Fruit fly (Drosophila melanogaster) whole organism, embryonic: ENCODE data around the gene GABPI.
A peak's percentile ranks its signal among the peaks of the same experiment; 100 is the strongest.

Experiments
- CG10431 ChIP-seq: fragments of 200-800 bp; sonication (Bioruptor generic); optimal IDR thresholded peaks from 3 replicates; lab custom pipeline; 2018; ENCODE audit warnings: missing biosample characterization, mild to moderate bottlenecking, missing genetic modification characterization
- CG10959 ChIP-seq: fragments of 200-800 bp; sonication (Bioruptor generic); IDR thresholded peaks from 2 replicates; pipeline ENCODE4 v1.3.6; 2022; ENCODE audit warnings: missing biosample characterization, missing genetic modification characterization
- CG11504 ChIP-seq: fragments of 200-800 bp; sonication (Bioruptor generic); optimal IDR thresholded peaks from 3 replicates; lab custom pipeline; 2019; ENCODE audit warnings: missing biosample characterization, mild to moderate bottlenecking, missing genetic modification characterization, moderate library complexity
- CG11696 ChIP-seq: fragments of 200-800 bp; sonication (Bioruptor generic); IDR thresholded peaks from 2 replicates; pipeline ENCODE4 v1.3.6; 2022; ENCODE audit warnings: missing biosample characterization, missing genetic modification characterization
- CG12236 ChIP-seq: fragments of 200-800 bp; sonication (Bioruptor generic); optimal IDR thresholded peaks from 2 replicates; lab custom pipeline; 2016; ENCODE audit warnings: missing biosample characterization, missing genetic modification characterization
- CG12391 ChIP-seq: fragments of 200-800 bp; sonication (Bioruptor generic); optimal IDR thresholded peaks from 3 replicates; lab custom pipeline; 2018; ENCODE audit warnings: missing biosample characterization, mild to moderate bottlenecking, missing genetic modification characterization, moderate library complexity
- CG12659 ChIP-seq: fragments of 200-800 bp; sonication (Bioruptor generic); optimal IDR thresholded peaks from 3 replicates; lab custom pipeline; 2017; ENCODE audit warnings: mild to moderate bottlenecking, missing biosample characterization, missing genetic modification reagents, missing genetic modification characterization
- CG13624 ChIP-seq: fragments of 200-800 bp; sonication (Bioruptor generic); optimal IDR thresholded peaks from 2 replicates; lab custom pipeline; 2016; ENCODE audit warnings: missing biosample characterization, missing genetic modification characterization
- CG14667 ChIP-seq: fragments of 200-800 bp; sonication (Bioruptor generic); IDR thresholded peaks from 2 replicates; pipeline ENCODE4 v1.3.6; 2022; ENCODE audit warnings: missing biosample characterization, missing genetic modification characterization
- CG15269 ChIP-seq: fragments of 200-800 bp; sonication (Bioruptor generic); optimal IDR thresholded peaks from 2 replicates; lab custom pipeline; 2018; ENCODE audit warnings: missing biosample characterization, mild to moderate bottlenecking, missing genetic modification characterization, moderate library complexity
- CG16815 ChIP-seq: fragments of 200-800 bp; sonication (Bioruptor generic); optimal IDR thresholded peaks from 3 replicates; lab custom pipeline; 2017; ENCODE audit warnings: missing biosample characterization, mild to moderate bottlenecking, missing genetic modification characterization
- CG2120 ChIP-seq: fragments of 200-800 bp; sonication (Bioruptor generic); optimal IDR thresholded peaks from 3 replicates; lab custom pipeline; 2016; ENCODE audit warnings: missing biosample characterization, missing genetic modification characterization
- CG31388 ChIP-seq: fragments of 200-800 bp; sonication (Bioruptor generic); optimal IDR thresholded peaks from 2 replicates; lab custom pipeline; 2016; ENCODE audit warnings: missing biosample characterization, missing genetic modification characterization
- CG33213 ChIP-seq: fragments of 200-800 bp; sonication (Bioruptor generic); optimal IDR thresholded peaks from 3 replicates; lab custom pipeline; 2016; ENCODE audit warnings: missing biosample characterization, missing genetic modification characterization
- CG4328 ChIP-seq: fragments of 200-800 bp; sonication (Bioruptor generic); optimal IDR thresholded peaks from 3 replicates; lab custom pipeline; 2017; ENCODE audit warnings: missing biosample characterization, missing genetic modification reagents, missing genetic modification characterization
- CG6683 ChIP-seq: fragments of 200-800 bp; sonication (Bioruptor generic); optimal IDR thresholded peaks from 2 replicates; lab custom pipeline; 2017; ENCODE audit warnings: missing biosample characterization, mild to moderate bottlenecking, missing genetic modification characterization, missing genetic modification reagents
- CG7271 ChIP-seq: fragments of 200-800 bp; sonication (Bioruptor generic); optimal IDR thresholded peaks from 2 replicates; lab custom pipeline; 2018; ENCODE audit warnings: missing biosample characterization, mild to moderate bottlenecking, missing genetic modification characterization, moderate library complexity
- CG7786 ChIP-seq: fragments of 200-800 bp; sonication (Bioruptor generic); optimal IDR thresholded peaks from 2 replicates; lab custom pipeline; 2016; ENCODE audit warnings: missing biosample characterization, missing genetic modification characterization
- CG9609 ChIP-seq: fragments of 200-800 bp; sonication (Bioruptor generic); optimal IDR thresholded peaks from 3 replicates; lab custom pipeline; 2016; ENCODE audit warnings: missing biosample characterization, missing genetic modification characterization
- CG9817 ChIP-seq: fragments of 200-800 bp; sonication (Bioruptor generic); optimal IDR thresholded peaks from 2 replicates; lab custom pipeline; 2018; ENCODE audit warnings: missing biosample characterization, mild to moderate bottlenecking, missing genetic modification characterization, moderate library complexity
- Doc2 ChIP-seq: fragments of 200-800 bp; sonication (Bioruptor generic); IDR thresholded peaks from 2 replicates; pipeline ENCODE4 v1.3.6; 2022; ENCODE audit warnings: missing biosample characterization, missing genetic modification characterization
- Fer3 ChIP-seq: fragments of 200-800 bp; sonication (Bioruptor generic); optimal IDR thresholded peaks from 2 replicates; lab custom pipeline; 2018; ENCODE audit warnings: missing biosample characterization, mild to moderate bottlenecking, missing genetic modification characterization, moderate library complexity
- Hand ChIP-seq: fragments of 200-800 bp; sonication (Bioruptor generic); optimal IDR thresholded peaks from 2 replicates; lab custom pipeline; 2017; ENCODE audit warnings: mild to moderate bottlenecking, missing biosample characterization, missing genetic modification reagents, missing genetic modification characterization
- Myb ChIP-seq: fragments of 200-800 bp; sonication (Bioruptor generic); optimal IDR thresholded peaks from 2 replicates; lab custom pipeline; 2016; ENCODE audit warnings: missing biosample characterization, missing genetic modification characterization
- NFAT ChIP-seq: fragments of 200-800 bp; sonication (Bioruptor generic); IDR thresholded peaks from 2 replicates; pipeline ENCODE4 v1.3.6; 2022; ENCODE audit warnings: missing biosample characterization, missing genetic modification characterization
- Nf-YA ChIP-seq: fragments of 200-800 bp; sonication (Bioruptor generic); IDR thresholded peaks from 2 replicates; pipeline ENCODE4 v1.3.6; 2022; ENCODE audit warnings: missing biosample characterization, missing genetic modification characterization
- Nf-YB ChIP-seq: fragments of 200-800 bp; sonication (Bioruptor generic); optimal IDR thresholded peaks from 3 replicates; lab custom pipeline; 2019; ENCODE audit warnings: missing biosample characterization, mild to moderate bottlenecking, missing genetic modification characterization, moderate library complexity
- Poxn ChIP-seq: fragments of 200-800 bp; sonication (Bioruptor generic); IDR thresholded peaks from 2 replicates; pipeline ENCODE4 v1.3.6; 2022; ENCODE audit warnings: missing biosample characterization, missing genetic modification characterization
- Ravus ChIP-seq: fragments of 200-800 bp; sonication (Bioruptor generic); IDR thresholded peaks from 2 replicates; pipeline ENCODE4 v1.3.6; 2022; ENCODE audit warnings: missing biosample characterization, missing genetic modification characterization
- Vsx1 ChIP-seq: fragments of 200-800 bp; sonication (Bioruptor generic); optimal IDR thresholded peaks from 2 replicates; lab custom pipeline; 2017; ENCODE audit warnings: missing biosample characterization, mild to moderate bottlenecking, missing genetic modification characterization, missing genetic modification reagents
- YL-1 ChIP-seq: fragments of 200-800 bp; sonication (Bioruptor generic); optimal IDR thresholded peaks from 3 replicates; lab custom pipeline; 2017; ENCODE audit warnings: missing biosample characterization, mild to moderate bottlenecking, missing genetic modification characterization
- amos ChIP-seq: fragments of 200-800 bp; sonication (Bioruptor generic); IDR thresholded peaks from 2 replicates; pipeline ENCODE4 v1.3.6; 2022; ENCODE audit warnings: missing biosample characterization, missing genetic modification characterization; ENCODE audit not compliant: partially characterized antibody
- ato ChIP-seq: fragments of 200-800 bp; sonication (Bioruptor generic); IDR thresholded peaks from 2 replicates; pipeline ENCODE4 v1.3.6; 2022; ENCODE audit warnings: missing biosample characterization, missing genetic modification characterization; ENCODE audit not compliant: partially characterized antibody
- bbx ChIP-seq: fragments of 200-800 bp; sonication (Bioruptor generic); IDR thresholded peaks from 2 replicates; pipeline ENCODE4 v1.3.6; 2022; ENCODE audit warnings: missing biosample characterization, missing genetic modification characterization; ENCODE audit not compliant: partially characterized antibody
- chif ChIP-seq, 2 experiments: fragments of 200-800 bp; sonication (Bioruptor generic); optimal IDR thresholded peaks; 3 replicates each; lab custom pipeline; 2016; ENCODE audit warnings: missing biosample characterization in 2 of 2, missing genetic modification characterization in 2 of 2
- chn ChIP-seq: fragments of 200-800 bp; sonication (Bioruptor generic); optimal IDR thresholded peaks from 2 replicates; lab custom pipeline; 2016; ENCODE audit warnings: missing biosample characterization, missing genetic modification characterization
- crc ChIP-seq: fragments of 200-800 bp; sonication (Bioruptor generic); optimal IDR thresholded peaks from 2 replicates; lab custom pipeline; 2016; ENCODE audit warnings: missing biosample characterization, missing genetic modification characterization
- dati ChIP-seq: fragments of 200-800 bp; sonication (Bioruptor generic); IDR thresholded peaks from 2 replicates; pipeline ENCODE4 v1.3.6; 2022; ENCODE audit warnings: missing biosample characterization, missing genetic modification characterization
- disco-r ChIP-seq: fragments of 200-800 bp; sonication (Bioruptor generic); optimal IDR thresholded peaks from 2 replicates; lab custom pipeline; 2016; ENCODE audit warnings: missing biosample characterization, missing genetic modification characterization
- dysf ChIP-seq: fragments of 200-800 bp; sonication (Bioruptor generic); IDR thresholded peaks from 3 replicates; pipeline ENCODE4 v1.3.6; 2022; ENCODE audit warnings: missing biosample characterization, missing genetic modification characterization
- gcm ChIP-seq: fragments of 200-800 bp; sonication (Bioruptor generic); optimal IDR thresholded peaks from 2 replicates; lab custom pipeline; 2019; ENCODE audit warnings: missing biosample characterization, mild to moderate bottlenecking, missing genetic modification characterization, moderate library complexity
- grn ChIP-seq: fragments of 200-800 bp; sonication (Bioruptor generic); optimal IDR thresholded peaks from 3 replicates; lab custom pipeline; 2017; ENCODE audit warnings: missing biosample characterization, missing genetic modification characterization
- her ChIP-seq: fragments of 200-800 bp; sonication (Bioruptor generic); optimal IDR thresholded peaks from 2 replicates; lab custom pipeline; 2016; ENCODE audit warnings: missing biosample characterization, missing genetic modification characterization
- jumu ChIP-seq: fragments of 200-800 bp; sonication (Bioruptor generic); optimal IDR thresholded peaks from 3 replicates; lab custom pipeline; 2016; ENCODE audit warnings: missing biosample characterization, missing genetic modification characterization
- lola ChIP-seq, 3 experiments: fragments of >200 bp in 2 of 3; fragments of 200-800 bp in 1 of 3; sonication (Bioruptor generic) in 1 of 3; optimal IDR thresholded peaks; 2 replicates each; lab custom pipeline; 2017 to 2019; ENCODE audit warnings: missing biosample characterization in 3 of 3, missing genetic modification characterization in 3 of 3, mild to moderate bottlenecking in 1 of 3, moderate library complexity in 1 of 3
- rib ChIP-seq: fragments of 200-800 bp; sonication (Bioruptor generic); IDR thresholded peaks from 2 replicates; pipeline ENCODE4 v1.3.6; 2022; ENCODE audit warnings: missing biosample characterization, missing genetic modification characterization
- salm ChIP-seq: fragments of 200-800 bp; sonication (Bioruptor generic); optimal IDR thresholded peaks from 2 replicates; lab custom pipeline; 2018; ENCODE audit warnings: missing biosample characterization, mild to moderate bottlenecking, missing genetic modification characterization
- sqz ChIP-seq: fragments of 200-800 bp; sonication (Bioruptor generic); optimal IDR thresholded peaks from 3 replicates; lab custom pipeline; 2018; ENCODE audit warnings: missing biosample characterization, mild to moderate bottlenecking, missing genetic modification characterization
- stwl ChIP-seq: fragments of 200-800 bp; sonication (Bioruptor generic); optimal IDR thresholded peaks from 3 replicates; lab custom pipeline; 2018; ENCODE audit warnings: missing biosample characterization, mild to moderate bottlenecking, missing genetic modification characterization, moderate library complexity
- vnd ChIP-seq: fragments of 200-800 bp; sonication (Bioruptor generic); IDR thresholded peaks from 3 replicates; pipeline ENCODE4 v1.3.6; 2022; ENCODE audit warnings: missing biosample characterization, missing genetic modification characterization; ENCODE audit not compliant: partially characterized antibody
- zf30C ChIP-seq: fragments of 200-800 bp; sonication (Bioruptor generic); optimal IDR thresholded peaks from 3 replicates; lab custom pipeline; 2018; ENCODE audit warnings: missing biosample characterization, mild to moderate bottlenecking, missing genetic modification characterization

The GABPI gene

DNA sequence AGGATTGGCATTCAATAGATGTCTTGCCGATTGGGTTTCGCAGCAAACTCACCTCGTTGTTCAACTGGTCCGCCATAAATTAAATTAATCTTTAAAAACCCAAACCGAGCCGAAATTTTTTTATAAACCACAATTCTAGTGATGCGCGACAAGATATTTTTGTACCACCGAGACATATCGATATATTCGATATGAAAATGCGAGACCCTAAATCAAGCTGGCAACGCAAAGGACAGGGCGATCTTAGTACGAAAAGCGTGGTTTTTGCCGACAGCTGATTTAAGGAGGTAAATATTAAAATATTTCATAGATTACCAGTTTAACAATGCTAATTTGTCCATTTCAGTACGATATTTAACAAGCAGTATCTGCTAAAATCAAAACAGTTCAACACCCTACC, 1.3 kb upstream of the GABPI start, which contains the start of the genes Sf3b2 and CG17219 (continued):
- TF ChIP-seq CG6683 (GFP tag; lab: Kevin White, UChicago) (no peak), Ravus (GFP tag; lab: Robert Waterston, UW) (no peak), CG12659 (GFP tag; lab: Kevin White, UChicago) (peak; percentile 62), CG11504 (tag; lab: Kevin White, UChicago) (no peak), crc (GFP tag; lab: Kevin White, UChicago) (no peak), CG4328 (no peak), CG7271 (tag; lab: Kevin White, UChicago) (no peak), grn (GFP tag; lab: Kevin White, UChicago) (no peak), CG16815 (GFP tag; lab: Kevin White, UChicago) (no peak), vnd (peak; percentile 52; the same call in 2 of the 3 replicates), stwl (peak; percentile 65), lola (GFP tag; optimal IDR thresholded peaks at IDR 0.05; lab: Kevin White, UChicago) (no peak), Doc2 (GFP tag; lab: Robert Waterston, UW) (no peak), CG9817 (tag; lab: Kevin White, UChicago) (no peak), chif (GFP tag; optimal IDR thresholded peaks at IDR 0.05; lab: Kevin White, UChicago) (no peak), Poxn (GFP tag; lab: Robert Waterston, UW) (no peak), Nf-YA (GFP tag; lab: Robert Waterston, UW) (no peak), CG15269 (tag; lab: Kevin White, UChicago) (no peak), Fer3 (tag; lab: Kevin White, UChicago) (no peak), Vsx1 (GFP tag; lab: Kevin White, UChicago) (no peak), Hand (no peak), CG12391 (tag; lab: Kevin White, UChicago) (no peak), disco-r (GFP tag; lab: Kevin White, UChicago) (no peak), CG9609 (GFP tag; lab: Kevin White, UChicago) (no peak), gcm (GFP tag; lab: Kevin White, UChicago) (no peak), bbx (GFP tag; lab: Robert Waterston, UW) (peak; percentile 73), CG33213 (peak; percentile 4), CG14667 (no peak), Myb (peak; percentile 78), her (GFP tag; lab: Kevin White, UChicago) (no peak), CG2120 (GFP tag; lab: Kevin White, UChicago) (peak; percentile 49), dysf (no peak), ato (GFP tag; lab: Robert Waterston, UW) (no peak), YL-1 (GFP tag; lab: Kevin White, UChicago) (peak; percentile 77), chn (GFP tag; lab: Kevin White, UChicago) (no peak), NFAT (GFP tag; lab: Robert Waterston, UW) (no peak), zf30C (GFP tag; lab: Kevin White, UChicago) (no peak), Nf-YB (GFP tag; lab: Kevin White, UChicago) (no peak), dati (GFP tag; lab: Robert Waterston, UW) (no peak), CG13624 (GFP tag; lab: Kevin White, UChicago) (peak; percentile 23), CG10431 (GFP tag; lab: Kevin White, UChicago) (no peak), sqz (GFP tag; lab: Kevin White, UChicago) (no peak), CG12236 (GFP tag; lab: Kevin White, UChicago) (no peak), CG10959 (GFP tag; lab: Robert Waterston, UW) (no peak), jumu (no peak), amos (GFP tag; lab: Robert Waterston, UW) (peak; percentile 82), CG7786 (no peak), rib (GFP tag; lab: Robert Waterston, UW) (no peak), CG11696 (GFP tag; lab: Robert Waterston, UW) (no peak), CG31388 (GFP tag; lab: Kevin White, UChicago) (no peak), salm (tag; lab: Kevin White, UChicago) (no peak)
